Fruit fly (Drosophila melanogaster) S2 (cell line): ENCODE measurements around the gene NimC2.

ENCODE experiments used
- CG8478 ChIP-seq: fragments of >200 bp; optimal IDR thresholded peaks from 2 replicates; lab custom pipeline; 2018
- CTCF ChIP-seq, 2 experiments: fragments of >200 bp; optimal IDR thresholded peaks; 2 replicates each; lab custom pipeline; 2018

Gene NimC2

DNA sequence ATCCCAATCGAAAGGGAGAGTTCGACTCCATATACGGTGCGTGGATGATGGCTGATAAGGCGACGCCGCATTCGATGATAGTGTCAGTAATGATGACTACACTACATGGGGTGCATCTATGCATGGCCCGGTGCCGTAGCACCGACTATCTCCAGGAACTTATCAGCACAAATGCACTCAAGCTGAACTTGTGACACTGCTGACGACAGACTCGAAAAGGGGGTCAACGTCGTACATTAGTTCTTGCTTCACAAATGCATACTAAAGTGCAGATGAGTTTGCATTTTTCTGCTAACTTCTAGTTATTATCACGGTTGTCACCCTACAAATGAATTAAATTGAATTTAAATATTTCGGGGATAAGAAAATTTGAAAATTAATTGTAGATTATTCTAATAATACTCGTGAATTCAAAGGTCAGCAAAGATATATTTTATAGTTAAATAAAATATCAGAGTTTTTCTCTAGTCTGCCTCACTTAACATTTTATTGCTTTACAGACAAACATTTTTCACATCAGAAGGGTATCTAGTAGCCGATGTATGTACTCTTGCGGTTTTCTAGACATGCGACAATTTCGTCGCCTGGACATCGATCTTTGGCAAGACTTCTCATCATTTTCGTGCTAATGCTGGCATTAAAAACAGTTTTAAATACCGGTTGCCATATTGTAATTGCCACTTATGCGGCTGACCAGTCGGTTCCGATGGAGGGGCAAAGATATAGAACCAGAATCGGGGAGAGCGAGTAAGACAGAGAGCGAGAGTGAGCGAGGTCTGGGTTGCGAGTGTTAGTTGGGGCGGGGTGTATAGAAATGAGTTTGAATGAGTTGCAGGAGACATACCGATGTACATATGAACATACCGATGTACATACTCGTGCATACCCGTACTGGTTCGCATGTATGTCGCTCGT lies 43.5 kb downstream of the NimC2 start:
- TF ChIP-seq CG8478 (lab: Kevin White, UChicago) (no peak), CTCF (optimal IDR thresholded peaks at IDR 0.05; lab: Kevin White, UChicago) (no peak)

DNA sequence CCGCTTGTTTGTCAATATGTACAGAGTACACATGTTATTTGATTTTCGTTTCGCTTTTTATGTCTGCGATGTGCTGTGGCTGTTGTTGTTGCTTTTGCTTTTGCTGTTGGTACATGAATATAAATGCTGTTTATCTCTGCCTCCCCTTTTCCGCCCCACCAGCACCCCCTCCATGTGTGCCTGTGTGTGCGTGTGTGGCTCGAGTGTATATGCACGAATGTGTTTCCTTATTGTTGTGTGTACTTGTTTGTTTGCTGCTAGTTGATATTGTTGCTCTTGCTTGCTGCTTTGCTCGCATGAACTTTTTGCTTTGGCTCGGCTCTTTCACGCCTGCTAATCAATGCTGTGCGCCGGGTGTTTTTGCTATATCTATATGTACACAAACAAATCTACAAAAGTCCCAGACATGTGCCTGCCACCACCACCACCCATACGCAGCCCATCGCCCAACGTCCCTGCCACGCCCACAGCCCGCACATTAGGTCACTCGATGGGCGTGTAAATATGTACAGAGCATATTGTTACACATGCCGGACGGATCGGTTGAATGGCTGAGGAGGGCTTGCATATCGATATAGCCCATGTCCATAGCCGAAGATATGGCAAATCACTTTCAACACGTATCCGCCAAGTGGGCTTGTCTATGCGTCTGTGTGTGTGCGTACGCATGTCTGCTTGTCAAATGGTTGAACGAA lies 44.3 kb downstream of the NimC2 start:
- TF ChIP-seq CG8478 (lab: Kevin White, UChicago) (no peak), CTCF (optimal IDR thresholded peaks at IDR 0.05; lab: Kevin White, UChicago) (no peak)

DNA sequence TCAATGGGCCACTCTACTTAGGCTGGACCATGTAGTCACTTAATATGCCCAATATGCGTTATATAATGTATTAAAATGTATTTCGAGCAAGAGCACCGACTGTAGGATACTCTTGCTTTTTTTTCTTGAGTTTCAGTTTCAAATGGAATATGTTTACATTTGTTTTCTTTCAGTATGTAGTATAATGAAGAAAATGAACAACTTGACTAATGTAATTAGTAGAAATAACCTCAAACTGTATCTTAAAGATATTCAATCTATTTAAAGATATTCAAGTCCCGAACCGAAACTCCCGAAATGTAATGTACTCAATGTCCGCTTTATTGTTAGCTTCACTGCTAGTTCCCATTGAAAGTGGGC lies 44.8 kb downstream of the NimC2 start:
- no peak for TF ChIP-seq CTCF (optimal IDR thresholded peaks at IDR 0.05; lab: Kevin White, UChicago)
- TF ChIP-seq CG8478 (lab: Kevin White, UChicago): no peak

DNA sequence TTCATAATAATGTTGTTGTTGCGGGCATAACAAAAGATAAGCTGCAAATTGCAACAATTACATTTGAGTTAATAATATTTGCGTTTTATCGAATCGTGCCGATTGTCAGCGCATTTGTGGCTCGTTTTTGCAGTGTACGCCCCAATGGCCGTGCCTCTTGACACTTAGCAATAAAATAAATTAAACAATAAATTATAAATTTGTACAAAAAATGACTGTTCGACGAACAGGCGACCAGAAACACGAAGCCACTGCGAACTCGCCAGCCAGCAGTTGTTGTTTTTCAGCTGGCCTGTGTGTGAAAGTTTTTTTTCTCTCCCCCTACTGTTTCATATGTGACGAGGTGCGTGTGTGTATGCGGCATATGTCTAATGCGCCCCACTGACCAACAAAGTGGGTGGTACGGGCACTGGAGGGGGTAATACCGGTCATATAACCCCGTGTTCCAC lies 45.6 kb downstream of the NimC2 start:
- TF ChIP-seq CTCF (optimal IDR thresholded peaks at IDR 0.05; lab: Kevin White, UChicago) (no peak), CG8478 (lab: Kevin White, UChicago) (no peak)

DNA sequence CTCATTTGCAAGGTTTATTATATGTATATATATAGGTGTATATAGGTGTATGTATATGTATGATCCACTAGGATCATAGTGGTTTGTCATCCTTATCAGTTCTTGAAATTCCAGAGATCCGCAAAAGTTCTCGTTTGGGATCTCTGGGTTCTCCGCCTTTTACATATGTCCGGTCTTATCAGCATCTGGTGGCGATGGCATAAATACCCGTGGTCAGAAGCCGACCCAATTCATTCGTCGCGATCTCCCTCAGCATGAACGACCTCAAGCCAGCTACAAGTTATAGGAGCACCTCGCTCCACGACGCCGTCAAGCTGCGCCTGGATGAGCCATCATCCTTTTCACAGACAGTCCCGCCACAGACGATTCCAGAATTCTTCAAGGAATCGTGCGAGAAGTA lies 46.9 kb downstream of the NimC2 start, which contains the start of gene hll:
TSS of gene hll (plus strand) at position 224 of the 400 bp plus-strand sequence.
- TF ChIP-seq CG8478 (lab: Kevin White, UChicago) (no peak), CTCF (optimal IDR thresholded peaks at IDR 0.05; lab: Kevin White, UChicago) (no peak)

DNA sequence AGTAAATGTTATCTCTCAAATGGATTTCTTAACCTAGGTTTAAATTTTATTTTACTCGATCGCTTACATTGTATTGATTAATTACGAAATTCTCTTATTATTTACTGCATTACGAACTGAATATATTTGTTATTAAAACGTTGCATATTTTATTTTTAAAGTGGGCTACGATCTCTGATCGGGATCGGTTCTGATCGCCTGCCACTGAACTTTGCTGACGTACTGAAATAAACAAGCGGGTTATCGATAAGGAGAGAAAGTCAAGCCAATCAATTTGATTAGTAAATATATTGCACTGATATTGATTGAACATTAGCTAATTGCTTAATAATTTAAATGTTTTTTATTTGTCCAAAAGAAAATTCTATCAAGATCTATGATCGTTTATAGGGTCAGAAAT lies 49.3 kb downstream of the NimC2 start:
- TF ChIP-seq CG8478 (lab: Kevin White, UChicago) (no peak), CTCF (optimal IDR thresholded peaks at IDR 0.05; lab: Kevin White, UChicago) (no peak)

DNA sequence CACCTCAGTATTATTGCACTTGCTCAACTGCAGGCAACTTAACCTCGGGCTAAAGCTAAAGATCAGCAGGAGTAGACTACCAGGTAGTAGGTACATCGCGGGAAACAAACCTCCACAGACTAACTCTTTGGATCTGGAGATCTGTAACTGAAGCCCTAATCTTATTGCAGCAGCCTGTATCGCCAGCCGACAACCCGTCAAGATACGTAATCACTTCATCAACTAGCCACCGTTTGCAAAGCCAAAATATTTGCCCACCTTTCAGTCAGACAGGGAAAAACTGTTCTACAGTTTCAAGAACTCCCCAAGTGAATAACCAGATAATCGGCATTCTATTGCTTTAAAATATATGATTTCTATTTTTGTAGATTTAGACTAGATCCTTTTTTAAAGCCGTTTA lies 51.5 kb downstream of the NimC2 start, which contains the start of gene CG18095:
TSS of gene CG18095 (minus strand) at position 101 of the 400 bp plus-strand sequence.
- TF ChIP-seq CTCF (optimal IDR thresholded peaks at IDR 0.05; lab: Kevin White, UChicago) (no peak), CG8478 (lab: Kevin White, UChicago) (no peak)
